Fruit fly (Drosophila melanogaster) Kc167 (cell line): ENCODE measurements around the gene PolD1.

Experiments used
- Sin3A ChIP-seq: fragments of >200 bp; optimal IDR thresholded peaks from 2 replicates; lab custom pipeline; 2018; ENCODE audit warnings: missing external identifiers
- h ChIP-seq: fragments of >200 bp; optimal IDR thresholded peaks from 3 replicates; lab custom pipeline; 2018; ENCODE audit warnings: missing external identifiers
- insv ChIP-seq: fragments of >200 bp; optimal IDR thresholded peaks from 3 replicates; lab custom pipeline; 2018; ENCODE audit warnings: missing external identifiers
- psq ChIP-seq: fragments of >200 bp; optimal IDR thresholded peaks from 2 replicates; lab custom pipeline; 2017; ENCODE audit warnings: missing external identifiers

DNA sequence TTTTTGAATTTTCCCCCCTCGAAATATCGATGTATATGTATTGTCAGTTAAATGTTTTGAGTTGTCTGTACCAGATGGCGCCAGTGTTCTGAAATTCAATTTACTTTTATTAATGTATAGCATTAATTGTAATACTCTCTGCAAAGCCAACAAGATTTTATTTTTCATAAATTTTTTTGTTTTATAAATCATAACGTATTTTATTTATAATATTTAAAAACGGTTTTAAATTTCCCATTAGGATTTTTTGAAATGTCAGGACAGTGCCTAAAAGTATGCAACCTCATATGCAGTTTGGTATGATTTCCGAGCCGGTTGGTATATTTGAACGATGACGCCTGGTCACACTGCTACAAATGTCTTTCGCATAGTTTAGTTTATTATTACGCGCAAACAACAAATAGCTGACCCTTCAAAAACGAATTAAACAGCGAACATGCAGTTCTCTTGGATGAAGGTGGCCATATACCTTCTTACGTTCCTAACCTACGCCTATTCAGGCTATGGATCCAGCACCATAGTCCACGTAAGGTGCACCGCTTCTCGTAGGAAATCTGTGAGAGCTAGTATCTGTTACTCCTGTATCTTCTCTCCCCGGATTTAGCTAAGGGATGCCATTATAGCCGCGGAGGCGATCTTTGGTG is 32.7 kb downstream of the PolD1 start, which contains the start of the genes Pka-C3 and GXIVsPLA2:
- TF ChIP-seq psq (lab: Kevin White, UChicago) (no peak), h (lab: Kevin White, UChicago) (no peak), Sin3A (no peak), insv (lab: Kevin White, UChicago) (no peak)
